Fruit fly (Drosophila melanogaster) whole organism, adult: ENCODE data around the gene Osi4.

Source experiments
- CG12768 ChIP-seq: fragments of 200-800 bp; sonication (Bioruptor generic); optimal IDR thresholded peaks from 2 replicates; lab custom pipeline; 2017; ENCODE audit warnings: missing biosample characterization, missing genetic modification characterization, mild to moderate bottlenecking, moderate library complexity, missing genetic modification reagents
- CG14711 ChIP-seq: fragments of 200-800 bp; sonication (Bioruptor generic); optimal IDR thresholded peaks from 2 replicates; lab custom pipeline; 2018; ENCODE audit warnings: missing biosample characterization, mild to moderate bottlenecking, missing genetic modification characterization, moderate library complexity
- CG1620 ChIP-seq: fragments of 200-800 bp; sonication (Bioruptor generic); optimal IDR thresholded peaks from 2 replicates; lab custom pipeline; 2016; ENCODE audit warnings: missing biosample characterization, missing genetic modification characterization
- CG7045 ChIP-seq: fragments of 200-800 bp; sonication (Bioruptor generic); optimal IDR thresholded peaks from 2 replicates; lab custom pipeline; 2017; ENCODE audit warnings: missing biosample characterization, mild to moderate bottlenecking, missing genetic modification characterization
- CG7101 ChIP-seq: fragments of 200-800 bp; sonication (Bioruptor generic); optimal IDR thresholded peaks from 2 replicates; lab custom pipeline; 2018; ENCODE audit warnings: missing biosample characterization, mild to moderate bottlenecking, missing genetic modification characterization, moderate library complexity
- Clk ChIP-seq: fragments of 200-800 bp; sonication (Bioruptor generic); optimal IDR thresholded peaks from 2 replicates; lab custom pipeline; 2017; ENCODE audit warnings: missing biosample characterization, missing genetic modification characterization
- Crg-1 ChIP-seq: fragments of 200-800 bp; sonication (Bioruptor generic); optimal IDR thresholded peaks from 2 replicates; lab custom pipeline; 2016; ENCODE audit warnings: missing biosample characterization, missing genetic modification characterization
- Mnt ChIP-seq: fragments of 200-800 bp; sonication (Bioruptor generic); optimal IDR thresholded peaks from 2 replicates; lab custom pipeline; 2016; ENCODE audit warnings: missing biosample characterization, mild to moderate bottlenecking, missing genetic modification characterization
- cnc ChIP-seq, 2 experiments: fragments of >200 bp; optimal IDR thresholded peaks; 2 replicates each; lab custom pipeline; 2017
- kay ChIP-seq: fragments of 200-800 bp; sonication (Bioruptor generic); peaks from one replicate; lab custom pipeline; 2016; ENCODE audit warnings: missing biosample characterization, missing genetic modification characterization, borderline replicate concordance
- ovo ChIP-seq: fragments of 200-800 bp; sonication (Bioruptor generic); optimal IDR thresholded peaks from 2 replicates; lab custom pipeline; 2016; ENCODE audit warnings: missing biosample characterization, missing genetic modification characterization
- pad ChIP-seq: fragments of 200-800 bp; sonication (Bioruptor generic); optimal IDR thresholded peaks from 3 replicates; lab custom pipeline; 2017; ENCODE audit warnings: missing biosample characterization, missing genetic modification characterization, mild to moderate bottlenecking, moderate library complexity, missing genetic modification reagents

- TF ChIP-seq Clk (no peak), cnc (optimal IDR thresholded peaks at IDR 0.05; lab: Kevin White, UChicago) (no peak), pad (GFP tag; lab: Kevin White, UChicago) (no peak), CG12768 (GFP tag; lab: Kevin White, UChicago) (no peak), Mnt (GFP tag; lab: Kevin White, UChicago) (no peak), kay (GFP tag; lab: Kevin White, UChicago) (no peak), Crg-1 (no peak), CG7045 (GFP tag; lab: Kevin White, UChicago) (no peak), CG1620 (no peak), CG7101 (no peak), ovo (GFP tag; lab: Kevin White, UChicago) (no peak), CG14711 (tag; lab: Kevin White, UChicago) (no peak)
Measured at dm6 chr3R:6199717-6200116, 21.9 kb downstream of the Osi4 start.
